Fruit fly (Drosophila melanogaster): ENCODE data around the gene Taf13.

Taf13 gene

DNA sequence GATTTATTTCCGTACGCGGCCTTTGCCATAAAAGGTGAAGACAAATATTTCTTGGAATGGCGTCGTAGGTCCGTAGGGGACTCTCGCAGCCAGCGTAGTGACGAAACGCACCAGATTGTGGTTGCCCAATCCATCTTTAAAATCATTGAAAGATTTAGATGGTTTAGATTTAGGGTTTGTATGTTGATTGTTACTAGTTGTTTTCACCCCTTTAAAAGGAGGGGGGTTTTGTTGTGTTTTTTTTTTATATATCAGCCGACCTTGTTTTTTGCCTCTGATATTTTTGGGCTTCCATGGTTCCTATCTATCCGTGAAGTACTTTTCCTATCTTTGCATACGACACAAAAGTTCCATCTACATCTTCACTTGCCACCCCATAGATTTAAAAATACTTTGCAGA is 14.8 kb downstream of the Taf13 start (continued):
- TF ChIP-seq CG34224 (GFP tag; IDR thresholded peaks at IDR 0.05; ENCODE audit: partially characterized antibody) (no peak), CG32532 (GFP tag; IDR thresholded peaks at IDR 0.05) (no peak), C15 (GFP tag; IDR thresholded peaks at IDR 0.05) (no peak), CG7928 (GFP tag; optimal IDR thresholded peaks at IDR 0.05) (no peak), CG34422 (GFP tag; IDR thresholded peaks at IDR 0.05) (no peak), dmrt99B (tag; optimal IDR thresholded peaks at IDR 0.05) (peak; percentile 39), aop (GFP tag; IDR thresholded peaks at IDR 0.05) (no peak), CG7786 (GFP tag; optimal IDR thresholded peaks at IDR 0.05) (peak; percentile 48), pan (optimal IDR thresholded peaks at IDR 0.05) (no peak), pan (GFP tag; optimal IDR thresholded peaks at IDR 0.05 in 1 of 2, IDR thresholded peaks at IDR 0.05 in 1 of 2) (no peak), zen (tag; optimal IDR thresholded peaks at IDR 0.05) (no peak), row (GFP tag; IDR thresholded peaks at IDR 0.05) (peak; percentile 58), CG11456 (GFP tag; IDR thresholded peaks at IDR 0.05) (0 out of 3 replicates have a peak, but pooled peaks have one; percentile 14), Xbp1 (GFP tag; optimal IDR thresholded peaks at IDR 0.05) (peak; percentile 2), klu (GFP tag; IDR thresholded peaks at IDR 0.05) (0 out of 2 replicates have a peak, but pooled peaks have one; percentile 28), CG1792 (GFP tag; optimal IDR thresholded peaks at IDR 0.05) (peak; percentile 32), CG17912 (GFP tag; optimal IDR thresholded peaks at IDR 0.05) (no peak), chinmo (GFP tag; IDR thresholded peaks at IDR 0.05; ENCODE audit: partially characterized antibody) (no peak), Med (GFP tag) (peak; percentile 47), NFAT (GFP tag; IDR thresholded peaks at IDR 0.05) (no peak), tgo (GFP tag; IDR thresholded peaks at IDR 0.05) (0 out of 3 replicates have a peak, but pooled peaks have one; percentile 21), CG10565 (GFP tag; optimal IDR thresholded peaks at IDR 0.05) (no peak), stwl (tag; optimal IDR thresholded peaks at IDR 0.05) (no peak), exex (tag; optimal IDR thresholded peaks at IDR 0.05) (peak; percentile 32), repo (GFP tag; optimal IDR thresholded peaks at IDR 0.05) (no peak), CG2129 (GFP tag; IDR thresholded peaks at IDR 0.05; ENCODE audit: partially characterized antibody) (no peak), CG13775 (GFP tag; optimal IDR thresholded peaks at IDR 0.05) (peak; percentile 22), gcm2 (GFP tag; optimal IDR thresholded peaks at IDR 0.05) (no peak), CoRest (tag; optimal IDR thresholded peaks at IDR 0.05) (peak; percentile 34), Max (GFP tag; optimal IDR thresholded peaks at IDR 0.05) (peak; percentile 5), MESR4 (GFP tag; optimal IDR thresholded peaks at IDR 0.05) (no peak), disco-r (GFP tag; optimal IDR thresholded peaks at IDR 0.05) (no peak), fd102C (GFP tag; optimal IDR thresholded peaks at IDR 0.05) (no peak), bbx (GFP tag; IDR thresholded peaks at IDR 0.05; ENCODE audit: partially characterized antibody) (no peak), bab2 (GFP tag; optimal IDR thresholded peaks at IDR 0.05) (peak; percentile 10), E2f1 (GFP tag; IDR thresholded peaks at IDR 0.05) (peak; percentile 43; the same call in 1 of the 2 replicates), rib (GFP tag; IDR thresholded peaks at IDR 0.05) (0 out of 2 replicates have a peak, but pooled peaks have one; percentile 35), CG10959 (GFP tag; IDR thresholded peaks at IDR 0.05) (no peak), CG15514 (GFP tag; optimal IDR thresholded peaks at IDR 0.05) (peak; percentile 21), D (optimal IDR thresholded peaks at IDR 0.05) (no peak), D (GFP tag; optimal IDR thresholded peaks at IDR 0.05) (no peak), HLHmδ (GFP tag; optimal IDR thresholded peaks at IDR 0.05) (no peak), CG7963 (GFP tag; IDR thresholded peaks at IDR 0.05; ENCODE audit: partially characterized antibody) (no peak), Asciz (GFP tag; optimal IDR thresholded peaks at IDR 0.05) (no peak), Adf1 (GFP tag; IDR thresholded peaks at IDR 0.05) (peak; percentile 25; the same call in 1 of the 2 replicates), pros (GFP tag; optimal IDR thresholded peaks at IDR 0.05) (no peak), vfl (GFP tag; optimal IDR thresholded peaks at IDR 0.05) (no peak), CG9215 (GFP tag; IDR thresholded peaks at IDR 0.05) (no peak), Myb (GFP tag; optimal IDR thresholded peaks at IDR 0.05) (peak; percentile 16), lola (GFP tag; optimal IDR thresholded peaks at IDR 0.05) (no peak), kni (GFP tag; optimal IDR thresholded peaks at IDR 0.05) (no peak)
